Worm (Caenorhabditis elegans): ENCODE measurements around the gene Y54G2A.73.

DNA sequence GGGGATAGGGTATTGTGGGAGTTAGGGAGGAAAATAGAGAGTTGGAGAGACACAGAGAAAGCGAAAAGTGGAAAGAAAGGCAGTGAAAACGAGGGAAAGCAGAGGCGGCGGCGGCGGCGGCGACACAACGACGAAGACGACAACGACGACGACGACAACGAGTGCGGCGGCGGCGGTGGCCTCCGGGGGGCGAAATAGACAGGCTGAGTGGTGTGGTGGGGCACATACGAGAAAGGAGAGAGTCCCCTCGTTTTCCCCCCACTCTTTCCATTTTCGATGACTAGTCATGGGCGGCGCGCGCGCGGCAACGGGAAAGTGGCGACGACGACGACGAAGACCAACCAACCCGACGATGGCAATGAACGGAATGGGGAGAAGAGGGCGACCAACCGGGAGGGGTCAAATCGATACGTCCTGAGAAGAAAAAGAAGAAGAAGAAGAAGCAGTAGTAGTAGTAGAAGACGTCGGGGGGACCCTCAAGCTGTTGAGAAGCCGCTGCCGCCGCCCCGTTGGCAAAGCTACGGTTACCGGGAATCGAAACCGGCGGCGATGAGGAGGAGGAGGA, 10.0 kb downstream of the Y54G2A.73 start:
- TF ChIP-seq jun-1 (tag; optimal IDR thresholded peaks at IDR 0.05) (no peak), dve-1 (tag; optimal IDR thresholded peaks at IDR 0.05; ENCODE audit: insufficient read depth) (no peak), pqm-1 (tag; optimal IDR thresholded peaks at IDR 0.05) (no peak), lin-15B (tag; optimal IDR thresholded peaks at IDR 0.05) (no peak), fos-1 (tag; optimal IDR thresholded peaks at IDR 0.05) (no peak), snpc-4 (tag; optimal IDR thresholded peaks at IDR 0.05) (no peak), daf-19 (GFP tag; conservative IDR thresholded peaks at IDR 0.05) (no peak), ceh-44 (GFP tag; IDR thresholded peaks at IDR 0.05) (no peak), ZK546.5 (tag; optimal IDR thresholded peaks at IDR 0.05) (no peak), daf-12 (tag; optimal IDR thresholded peaks at IDR 0.05) (no peak), php-3 (GFP tag; IDR thresholded peaks at IDR 0.05) (no peak), unc-130 (GFP tag; optimal IDR thresholded peaks at IDR 0.05) (no peak)
